Worm (Caenorhabditis elegans) whole organism, late embryonic: ENCODE data around the gene nlp-81.
A peak's percentile ranks its signal among the peaks of the same experiment; 100 is the strongest.

Experiments used
- C38D4.7 ChIP-seq: fragments of 200-800 bp; sonication (Bioruptor generic); optimal IDR thresholded peaks from 2 replicates; lab custom pipeline; 2018; ENCODE audit warnings: mild to moderate bottlenecking, missing genetic modification characterization, moderate library complexity, missing compliant biosample characterization
- K02D7.2 ChIP-seq: sonication (generic microtip); optimal IDR thresholded peaks from 2 replicates; lab custom pipeline; 2017; ENCODE audit warnings: mild to moderate bottlenecking, missing genetic modification characterization, missing compliant biosample characterization
- K09A11.1 ChIP-seq: sonication (generic microtip); optimal IDR thresholded peaks from 2 replicates; lab custom pipeline; 2017; ENCODE audit warnings: antibody characterized with exemption, mild to moderate bottlenecking, missing genetic modification characterization, missing compliant biosample characterization; ENCODE audit not compliant: insufficient read depth
- T23F11.4 ChIP-seq: fragments of 200-800 bp; sonication (Bioruptor generic); optimal IDR thresholded peaks from 2 replicates; lab custom pipeline; 2018; ENCODE audit warnings: mild to moderate bottlenecking, missing genetic modification characterization, missing compliant biosample characterization
- Y22D7AL.16 ChIP-seq: sonication (generic microtip); optimal IDR thresholded peaks from 2 replicates; lab custom pipeline; 2016; ENCODE audit warnings: missing genetic modification characterization, missing compliant biosample characterization
- ahr-1 ChIP-seq: sonication (generic microtip); optimal IDR thresholded peaks from 2 replicates; lab custom pipeline; 2016; ENCODE audit warnings: missing genetic modification characterization, missing compliant biosample characterization
- ama-1 ChIP-seq: fragments of 150-350 bp; optimal IDR thresholded peaks from 2 replicates; lab custom pipeline; 2014
- ceh-14 ChIP-seq: sonication (generic microtip); optimal IDR thresholded peaks from 2 replicates; lab custom pipeline; 2016; ENCODE audit warnings: missing genotype, missing genetic modification characterization, missing compliant biosample characterization
- ceh-2 ChIP-seq: sonication (generic microtip); optimal IDR thresholded peaks from 2 replicates; lab custom pipeline; 2016; ENCODE audit warnings: missing genotype, missing genetic modification characterization, missing compliant biosample characterization
- ceh-22 ChIP-seq: sonication (generic microtip); optimal IDR thresholded peaks from 2 replicates; lab custom pipeline; 2017; ENCODE audit warnings: missing biosample characterization, missing genetic modification characterization
- ceh-30 ChIP-seq: fragments of 150-350 bp; optimal IDR thresholded peaks from 2 replicates; lab custom pipeline; 2014; ENCODE audit warnings: missing biosample characterization, missing genetic modification characterization
- ceh-31 ChIP-seq: sonication (generic microtip); optimal IDR thresholded peaks from 2 replicates; lab custom pipeline; 2016; ENCODE audit warnings: missing genetic modification characterization, missing compliant biosample characterization
- ceh-34 ChIP-seq: sonication (generic microtip); optimal IDR thresholded peaks from 2 replicates; lab custom pipeline; 2016; ENCODE audit warnings: mild to moderate bottlenecking, missing genetic modification characterization, missing compliant biosample characterization
- ceh-9 ChIP-seq: sonication (generic microtip); optimal IDR thresholded peaks from 2 replicates; lab custom pipeline; 2016; ENCODE audit warnings: mild to moderate bottlenecking, missing genetic modification characterization, inconsistent platforms, missing compliant biosample characterization
- elt-2 ChIP-seq: sonication (generic microtip); optimal IDR thresholded peaks from 2 replicates; lab custom pipeline; 2016; ENCODE audit warnings: missing genetic modification reagents, missing genetic modification characterization, missing compliant biosample characterization
- elt-4 ChIP-seq: sonication (generic microtip); optimal IDR thresholded peaks from 2 replicates; lab custom pipeline; 2016; ENCODE audit warnings: missing genetic modification characterization, missing compliant biosample characterization
- ets-4 ChIP-seq: sonication (generic microtip); optimal IDR thresholded peaks from 2 replicates; lab custom pipeline; 2016; ENCODE audit warnings: missing genetic modification characterization, missing compliant biosample characterization
- fax-1 ChIP-seq: sonication (generic microtip); optimal IDR thresholded peaks from 2 replicates; lab custom pipeline; 2016; ENCODE audit warnings: missing genotype, missing genetic modification characterization, missing compliant biosample characterization
- gmeb-2 ChIP-seq: sonication (generic microtip); optimal IDR thresholded peaks from 2 replicates; lab custom pipeline; 2016; ENCODE audit warnings: missing genetic modification characterization, inconsistent platforms, missing compliant biosample characterization
- hlh-13 ChIP-seq: fragments of 200-800 bp; sonication (Bioruptor generic); optimal IDR thresholded peaks from 2 replicates; lab custom pipeline; 2018; ENCODE audit warnings: mild to moderate bottlenecking, missing genetic modification characterization, missing compliant biosample characterization
- hlh-30 ChIP-seq: sonication (generic microtip); optimal IDR thresholded peaks from 2 replicates; lab custom pipeline; 2017; ENCODE audit warnings: antibody characterized with exemption, missing genetic modification characterization, missing compliant biosample characterization; ENCODE audit not compliant: insufficient read depth
- hlh-8 ChIP-seq: sonication (generic microtip); optimal IDR thresholded peaks from 2 replicates; lab custom pipeline; 2016; ENCODE audit warnings: missing genotype, missing genetic modification characterization, missing compliant biosample characterization
- lim-6 ChIP-seq: sonication (generic microtip); optimal IDR thresholded peaks from 2 replicates; lab custom pipeline; 2016; ENCODE audit warnings: missing genetic modification characterization, missing compliant biosample characterization
- lin-11 ChIP-seq: fragments of 200-800 bp; sonication (Bioruptor generic); optimal IDR thresholded peaks from 2 replicates; lab custom pipeline; 2018; ENCODE audit warnings: mild to moderate bottlenecking, missing genetic modification characterization, missing compliant biosample characterization
- madf-2 ChIP-seq: sonication (generic microtip); optimal IDR thresholded peaks from 2 replicates; lab custom pipeline; 2017; ENCODE audit warnings: missing genetic modification characterization, missing compliant biosample characterization
- mec-3 ChIP-seq: sonication (generic microtip); optimal IDR thresholded peaks from 2 replicates; lab custom pipeline; 2016; ENCODE audit warnings: borderline replicate concordance, missing genetic modification characterization, missing compliant biosample characterization
- nfya-1 ChIP-seq: sonication (generic microtip); optimal IDR thresholded peaks from 2 replicates; lab custom pipeline; 2017; ENCODE audit warnings: missing genetic modification characterization, mild to moderate bottlenecking, missing compliant biosample characterization, antibody characterized with exemption, moderate library complexity
- nhr-11 ChIP-seq: fragments of 150-350 bp; optimal IDR thresholded peaks from 2 replicates; lab custom pipeline; 2014; ENCODE audit warnings: missing biosample characterization, missing genetic modification characterization
- nhr-232 ChIP-seq: sonication (generic microtip); optimal IDR thresholded peaks from 2 replicates; lab custom pipeline; 2016; ENCODE audit warnings: missing genetic modification characterization, missing compliant biosample characterization
- odd-2 ChIP-seq: sonication (generic microtip); optimal IDR thresholded peaks from 2 replicates; lab custom pipeline; 2017; ENCODE audit warnings: antibody characterized with exemption, mild to moderate bottlenecking, missing genetic modification characterization, missing compliant biosample characterization
- pqm-1 ChIP-seq: sonication (generic microtip); optimal IDR thresholded peaks from 2 replicates; lab custom pipeline; 2016; ENCODE audit warnings: missing genetic modification characterization, missing compliant biosample characterization
- pros-1 ChIP-seq: fragments of 150-350 bp; optimal IDR thresholded peaks from 2 replicates; lab custom pipeline; 2014; ENCODE audit warnings: missing biosample characterization, missing genetic modification reagents, missing genetic modification characterization
- ref-2 ChIP-seq: sonication (generic microtip); optimal IDR thresholded peaks from 2 replicates; lab custom pipeline; 2016; ENCODE audit warnings: missing genetic modification characterization, missing compliant biosample characterization
- rnt-1 ChIP-seq: sonication (generic microtip); optimal IDR thresholded peaks from 2 replicates; lab custom pipeline; 2016; ENCODE audit warnings: missing genetic modification characterization, missing compliant biosample characterization
- sdc-2 ChIP-seq: sonication (generic microtip); optimal IDR thresholded peaks from 2 replicates; lab custom pipeline; 2016; ENCODE audit warnings: missing genotype, missing genetic modification characterization, missing compliant biosample characterization
- sox-2 ChIP-seq: fragments of 200-800 bp; sonication (Bioruptor generic); IDR thresholded peaks from 2 replicates; pipeline ENCODE4 v1.3.6; 2022; ENCODE audit warnings: missing genetic modification reagents, missing genetic modification characterization, missing compliant biosample characterization
- ttx-3 ChIP-seq: sonication (generic microtip); optimal IDR thresholded peaks from 2 replicates; lab custom pipeline; 2016; ENCODE audit warnings: missing genetic modification reagents, missing genetic modification characterization, missing compliant biosample characterization
- unc-55 ChIP-seq: sonication (generic microtip); optimal IDR thresholded peaks from 2 replicates; lab custom pipeline; 2017; ENCODE audit warnings: missing biosample characterization, missing genetic modification reagents, missing genetic modification characterization
- ztf-16 ChIP-seq: sonication (generic microtip); optimal IDR thresholded peaks from 2 replicates; lab custom pipeline; 2017; ENCODE audit warnings: missing genetic modification characterization, missing compliant biosample characterization

nlp-81 gene

ce11 chrIV:3160785-3161184 is 15.1 kb downstream of the nlp-81 start (continued):
- TF ChIP-seq K02D7.2 (no peak), gmeb-2 (no peak), hlh-30 (peak; percentile 41), pros-1 (tag; lab: Kevin White, UChicago) (no peak), ceh-14 (no peak), ahr-1 (no peak), nfya-1 (peak; percentile 72), hlh-8 (tag; lab: Kevin White, UChicago) (no peak), ceh-31 (peak; percentile 83), fax-1 (tag; lab: Kevin White, UChicago) (no peak), Y22D7AL.16 (tag; lab: Kevin White, UChicago) (no peak), ceh-30 (tag; lab: Kevin White, UChicago) (no peak), sdc-2 (tag; lab: Kevin White, UChicago) (no peak), T23F11.4 (GFP tag; lab: Kevin White, UChicago) (no peak), lin-11 (no peak), odd-2 (tag; lab: Kevin White, UChicago) (no peak), ets-4 (no peak), ceh-22 (no peak), ref-2 (tag; lab: Kevin White, UChicago) (no peak)

ce11 chrIV:3158175-3158574 is 17.7 kb downstream of the nlp-81 start:
- no peak for TF ChIP-seq mec-3 (tag; lab: Kevin White, UChicago)
- TF ChIP-seq K02D7.2: no peak
- TF ChIP-seq elt-2 (tag; lab: Kevin White, UChicago): peak; percentile 98
- TF ChIP-seq rnt-1 (tag; lab: Kevin White, UChicago): no peak
- no peak for TF ChIP-seq nhr-232 (tag; lab: Kevin White, UChicago)
- no peak for TF ChIP-seq ceh-9 (tag; lab: Kevin White, UChicago)
- TF ChIP-seq sox-2 (GFP tag; lab: Robert Waterston, UW): no peak
- TF ChIP-seq fax-1 (tag; lab: Kevin White, UChicago): no peak
- TF ChIP-seq pqm-1 (tag; lab: Kevin White, UChicago): peak; percentile 22
- TF ChIP-seq C38D4.7: no peak
- no peak for TF ChIP-seq ama-1 (lab: Kevin White, UChicago)
- TF ChIP-seq elt-4 (tag; lab: Kevin White, UChicago): no peak
- TF ChIP-seq ceh-31: no peak
- no peak for TF ChIP-seq nfya-1
- no peak for TF ChIP-seq unc-55 (GFP tag; lab: Kevin White, UChicago)
- no peak for TF ChIP-seq lim-6 (tag; lab: Kevin White, UChicago)
- TF ChIP-seq nhr-11 (tag; lab: Kevin White, UChicago): no peak
- TF ChIP-seq, all 69 proteins: peak for 2

ce11 chrIV:3151061-3151460 is 24.9 kb downstream of the nlp-81 start, which contains the start of gene T23E1.1:
TSS of gene T23E1.1 (plus strand) at chrIV:3151361.
- TF ChIP-seq madf-2 (tag; lab: Kevin White, UChicago) (no peak), ceh-30 (tag; lab: Kevin White, UChicago) (no peak), nhr-11 (tag; lab: Kevin White, UChicago) (no peak), ttx-3 (no peak), lin-11 (no peak), elt-4 (tag; lab: Kevin White, UChicago) (no peak), K09A11.1 (tag; lab: Kevin White, UChicago) (no peak), K02D7.2 (no peak), ztf-16 (no peak), hlh-13 (GFP tag; lab: Kevin White, UChicago) (no peak), gmeb-2 (no peak), pqm-1 (tag; lab: Kevin White, UChicago) (no peak), ceh-34 (tag; lab: Kevin White, UChicago) (no peak), rnt-1 (tag; lab: Kevin White, UChicago) (no peak), ceh-2 (tag; lab: Kevin White, UChicago) (no peak)
